Worm (Caenorhabditis elegans) whole organism, young adult: ENCODE measurements around the gene ugt-48.

Source experiments
- B0336.3 ChIP-seq: fragments of 200-800 bp; sonication (Bioruptor generic); IDR thresholded peaks from 2 replicates; pipeline ENCODE4 v1.3.6; 2022; ENCODE audit warnings: missing genetic modification characterization, missing compliant biosample characterization
- C17E4.6 ChIP-seq: fragments of 200-800 bp; sonication (Bioruptor generic); IDR thresholded peaks from 2 replicates; pipeline ENCODE4 v1.3.6; 2022; ENCODE audit warnings: missing genetic modification reagents, missing genetic modification characterization, missing compliant biosample characterization
- D2030.7 ChIP-seq: fragments of 200-800 bp; sonication (Bioruptor generic); IDR thresholded peaks from 2 replicates; pipeline ENCODE4 v1.3.6; 2022; ENCODE audit warnings: missing genetic modification reagents, missing genetic modification characterization, missing compliant biosample characterization
- F33H1.4 ChIP-seq: fragments of 200-800 bp; sonication (Bioruptor generic); IDR thresholded peaks from 2 replicates; pipeline ENCODE4 v1.3.6; 2022; ENCODE audit warnings: missing genetic modification reagents, missing genetic modification characterization, missing compliant biosample characterization
- ZK185.1 ChIP-seq: sonication (generic microtip); optimal IDR thresholded peaks from 2 replicates; lab custom pipeline; 2016; ENCODE audit warnings: mild to moderate bottlenecking, missing genetic modification characterization, missing compliant biosample characterization; ENCODE audit not compliant: poor library complexity, severe bottlenecking
- ama-1 ChIP-seq, 3 experiments: fragments of 150-350 bp in 1 of 3; sonication (generic microtip) in 2 of 3; optimal IDR thresholded peaks; 2 replicates each; lab custom pipeline; 2014 to 2018; ENCODE audit warnings: missing biosample characterization in 2 of 3, missing genetic modification characterization in 2 of 3, missing genetic modification reagents in 2 of 3
- aptf-3 ChIP-seq: fragments of 200-800 bp; sonication (Bioruptor generic); IDR thresholded peaks from 2 replicates; pipeline ENCODE4 v1.3.6; 2022; ENCODE audit warnings: missing genetic modification characterization, missing compliant biosample characterization
- athp-1 ChIP-seq: sonication (generic microtip); optimal IDR thresholded peaks from 2 replicates; lab custom pipeline; 2017; ENCODE audit warnings: mild to moderate bottlenecking, missing genetic modification characterization, missing compliant biosample characterization
- attf-5 ChIP-seq: fragments of 200-800 bp; sonication (Bioruptor generic); optimal IDR thresholded peaks from 2 replicates; lab custom pipeline; 2018; ENCODE audit warnings: mild to moderate bottlenecking, missing genetic modification characterization, missing compliant biosample characterization
- bed-1 ChIP-seq: fragments of 200-800 bp; sonication (Bioruptor generic); IDR thresholded peaks from 2 replicates; pipeline ENCODE4 v1.3.6; 2022; ENCODE audit warnings: missing genetic modification reagents, missing genetic modification characterization, missing compliant biosample characterization
- bed-2 ChIP-seq: fragments of 200-800 bp; sonication (Bioruptor generic); IDR thresholded peaks from 2 replicates; pipeline ENCODE4 v1.3.6; 2022; ENCODE audit warnings: missing genetic modification reagents, missing genetic modification characterization, missing compliant biosample characterization
- ccch-3 ChIP-seq: fragments of 200-800 bp; sonication (Bioruptor generic); optimal IDR thresholded peaks from 2 replicates; lab custom pipeline; 2018; ENCODE audit warnings: mild to moderate bottlenecking, missing genetic modification characterization, missing compliant biosample characterization
- cebp-1 ChIP-seq, 2 experiments: fragments of 200-800 bp in 1 of 2; sonication (Bioruptor generic) in 1 of 2; sonication (generic microtip) in 1 of 2; IDR thresholded peaks in 1 of 2; optimal IDR thresholded peaks in 1 of 2; 2 replicates each; pipeline versions ENCODE4 v1.3.6 to Lab custom; 2017 to 2022; ENCODE audit warnings: missing compliant biosample characterization in 2 of 2, missing genetic modification characterization in 2 of 2, mild to moderate bottlenecking in 1 of 2, missing genetic modification reagents in 1 of 2, moderate library complexity in 1 of 2
- ceh-27 ChIP-seq: fragments of 200-800 bp; sonication (Bioruptor generic); optimal IDR thresholded peaks from 2 replicates; lab custom pipeline; 2018; ENCODE audit warnings: mild to moderate bottlenecking, missing genetic modification characterization, moderate library complexity, missing compliant biosample characterization
- dpl-1 ChIP-seq: fragments of 150-350 bp; optimal IDR thresholded peaks from 2 replicates; lab custom pipeline; 2014; ENCODE audit warnings: missing biosample characterization, missing genetic modification reagents, missing genetic modification characterization
- efl-1 ChIP-seq: fragments of 150-350 bp; optimal IDR thresholded peaks from 2 replicates; lab custom pipeline; 2014; ENCODE audit warnings: missing biosample characterization, missing genetic modification reagents, missing genetic modification characterization
- him-1 ChIP-seq: sonication (generic microtip); optimal IDR thresholded peaks from 2 replicates; lab custom pipeline; 2016; ENCODE audit warnings: missing genotype, missing genetic modification reagents, missing genetic modification characterization, missing compliant biosample characterization
- hmg-1.2 ChIP-seq: fragments of 200-800 bp; sonication (Bioruptor generic); IDR thresholded peaks from 2 replicates; pipeline ENCODE4 v1.3.6; 2022; ENCODE audit warnings: missing genetic modification reagents, missing genetic modification characterization, missing compliant biosample characterization
- lin-35 ChIP-seq, 3 experiments: fragments of 150-350 bp in 2 of 3; sonication (generic microtip) in 1 of 3; optimal IDR thresholded peaks; 2 replicates each; lab custom pipeline; 2014 to 2018; ENCODE audit warnings: missing biosample characterization in 3 of 3, missing genetic modification characterization in 3 of 3, missing genetic modification reagents in 3 of 3
- lin-40 ChIP-seq: sonication (generic microtip); optimal IDR thresholded peaks from 2 replicates; lab custom pipeline; 2016; ENCODE audit warnings: missing genetic modification characterization, mild to moderate bottlenecking, missing compliant biosample characterization, missing genotype, missing genetic modification reagents
- lin-54 ChIP-seq: fragments of 200-800 bp; sonication (Bioruptor generic); optimal IDR thresholded peaks from 2 replicates; lab custom pipeline; 2018; ENCODE audit warnings: mild to moderate bottlenecking, missing genetic modification characterization, missing compliant biosample characterization
- lsl-1 ChIP-seq: fragments of 200-800 bp; sonication (Bioruptor generic); optimal IDR thresholded peaks from 2 replicates; lab custom pipeline; 2018; ENCODE audit warnings: mild to moderate bottlenecking, missing genetic modification characterization, moderate library complexity, missing compliant biosample characterization
- madf-6 ChIP-seq: fragments of 200-800 bp; sonication (Bioruptor generic); IDR thresholded peaks from 2 replicates; pipeline ENCODE4 v1.3.6; 2022; ENCODE audit warnings: missing genetic modification reagents, missing genetic modification characterization, missing compliant biosample characterization
- madf-8 ChIP-seq: fragments of 200-800 bp; sonication (Bioruptor generic); conservative IDR thresholded peaks from 2 replicates; pipeline ENCODE4 v1.3.6; 2022; ENCODE audit warnings: missing genetic modification reagents, missing genetic modification characterization, missing compliant biosample characterization
- mcd-1 ChIP-seq: fragments of 200-800 bp; sonication (Bioruptor generic); IDR thresholded peaks from 2 replicates; pipeline ENCODE4 v1.3.6; 2022; ENCODE audit warnings: missing genetic modification reagents, missing genetic modification characterization, missing compliant biosample characterization
- nhr-27 ChIP-seq: fragments of 200-800 bp; sonication (Bioruptor generic); optimal IDR thresholded peaks from 2 replicates; lab custom pipeline; 2018; ENCODE audit warnings: mild to moderate bottlenecking, missing genetic modification characterization, moderate library complexity, missing compliant biosample characterization
- pbrm-1 ChIP-seq: fragments of 200-800 bp; sonication (Bioruptor generic); IDR thresholded peaks from 2 replicates; pipeline ENCODE4 v1.3.6; 2022; ENCODE audit warnings: missing genetic modification reagents, missing genetic modification characterization, missing compliant biosample characterization
- snpc-1.1 ChIP-seq: sonication (generic microtip); optimal IDR thresholded peaks from 2 replicates; lab custom pipeline; 2017; ENCODE audit warnings: missing genetic modification characterization, mild to moderate bottlenecking, missing compliant biosample characterization, antibody characterized with exemption, moderate library complexity, missing genotype, missing genetic modification reagents; ENCODE audit not compliant: insufficient read depth
- snpc-1.3 ChIP-seq: sonication (generic microtip); optimal IDR thresholded peaks from 2 replicates; lab custom pipeline; 2017; ENCODE audit warnings: missing genetic modification characterization, mild to moderate bottlenecking, missing compliant biosample characterization, antibody characterized with exemption, moderate library complexity, missing genotype, missing genetic modification reagents; ENCODE audit not compliant: insufficient read depth
- snpc-4 ChIP-seq, 5 experiments: fragments of 150-350 bp in 1 of 5; sonication (generic microtip) in 4 of 5; optimal IDR thresholded peaks; 2 replicates each; lab custom pipeline; 2014 to 2018; ENCODE audit warnings: missing genetic modification characterization in 5 of 5, missing biosample characterization in 3 of 5, antibody characterized with exemption in 2 of 5, mild to moderate bottlenecking in 2 of 5, missing compliant biosample characterization in 2 of 5, missing genotype in 2 of 5, moderate library complexity in 2 of 5, missing genetic modification reagents in 1 of 5
- somi-1 ChIP-seq: fragments of 200-800 bp; sonication (Bioruptor generic); optimal IDR thresholded peaks from 2 replicates; lab custom pipeline; 2018; ENCODE audit warnings: mild to moderate bottlenecking, missing genetic modification characterization, missing compliant biosample characterization
- tbp1 ChIP-seq: fragments of 200-800 bp; sonication (Bioruptor generic); optimal IDR thresholded peaks from 2 replicates; lab custom pipeline; 2018; ENCODE audit warnings: mild to moderate bottlenecking, missing genetic modification characterization, missing compliant biosample characterization
- tlf-1 ChIP-seq: fragments of 200-800 bp; sonication (Bioruptor generic); optimal IDR thresholded peaks from 2 replicates; lab custom pipeline; 2018; ENCODE audit warnings: mild to moderate bottlenecking, missing genetic modification characterization, missing compliant biosample characterization
- unc-130 ChIP-seq: sonication (generic microtip); optimal IDR thresholded peaks from 2 replicates; lab custom pipeline; 2016; ENCODE audit warnings: missing genetic modification reagents, missing genetic modification characterization, missing compliant biosample characterization
- zim-3 ChIP-seq: sonication (generic microtip); optimal IDR thresholded peaks from 2 replicates; lab custom pipeline; 2017; ENCODE audit warnings: mild to moderate bottlenecking, missing genetic modification characterization, moderate library complexity, missing compliant biosample characterization

Gene ugt-48

DNA sequence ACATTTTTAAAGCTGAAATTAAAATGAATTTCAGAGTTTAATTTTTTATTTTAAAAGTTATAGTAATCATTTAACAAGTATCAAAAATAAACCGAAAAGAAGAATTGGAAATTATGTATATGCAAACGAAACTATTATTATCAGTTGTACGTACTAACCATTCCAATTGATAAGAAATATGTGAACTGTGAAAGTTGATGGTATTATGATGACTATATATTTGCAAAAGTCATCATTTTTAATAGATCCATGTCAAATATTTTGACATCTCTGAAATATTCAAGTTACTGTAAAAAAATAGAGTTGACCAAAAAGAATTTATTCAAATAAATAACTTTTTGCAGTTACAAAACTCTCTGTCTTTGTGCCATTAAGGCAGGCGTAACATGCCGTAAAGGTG is at the start of gene ugt-48:
ugt-48 (minus strand) TSS at position 12 of the 400 bp plus-strand sequence.
- no peak for TF ChIP-seq tbp1 (GFP tag; lab: Kevin White, UChicago)
- TF ChIP-seq aptf-3 (GFP tag; lab: Robert Waterston, UW), result no peak
- no peak for TF ChIP-seq C17E4.6
- no peak for TF ChIP-seq mcd-1 (GFP tag; lab: Robert Waterston, UW)
- TF ChIP-seq attf-5, result no peak

DNA sequence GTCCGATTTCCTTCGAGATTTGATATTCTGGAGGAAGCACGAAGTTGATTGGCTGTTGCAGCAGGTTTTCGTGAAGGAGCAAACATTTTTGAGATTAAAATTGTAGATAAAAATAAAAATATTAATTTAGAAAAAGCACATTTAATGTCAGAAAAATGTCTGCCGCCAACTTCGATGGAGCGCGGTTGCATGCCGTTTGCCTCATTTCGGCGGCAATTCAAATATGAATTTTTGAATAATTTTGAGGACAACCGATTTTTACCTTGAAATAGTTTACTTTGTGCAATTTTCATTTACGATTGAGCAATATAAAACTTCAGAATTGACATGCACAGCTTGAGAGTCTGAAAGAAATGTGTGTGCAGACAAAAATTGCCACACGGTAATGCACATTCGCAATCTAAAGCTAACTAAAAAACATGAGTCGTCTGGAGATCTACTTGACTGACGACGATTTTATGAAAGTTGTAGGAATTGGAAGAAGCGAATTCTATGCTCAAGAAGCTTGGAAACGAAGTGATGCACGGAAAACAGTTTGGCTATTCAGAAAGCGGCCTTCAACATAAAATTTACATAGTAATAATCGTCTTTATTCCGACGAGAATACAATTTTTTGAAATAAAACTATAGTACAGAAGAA is 48.6 kb upstream of the ugt-48 start, which contains the start of gene zhit-1:
zhit-1 (minus strand) TSS at position 161 of the 640 bp plus-strand sequence.
- peak; percentile 65 for TF ChIP-seq dpl-1 (GFP tag; lab: Kevin White, UChicago)
- peak; percentile 37 for TF ChIP-seq madf-6 (GFP tag; lab: Robert Waterston, UW)
- TF ChIP-seq lin-35 (GFP tag; optimal IDR thresholded peaks at IDR 0.05; lab: Kevin White, UChicago), result peak in 2 of 3 experiments; percentile 60 to 73
- no peak for TF ChIP-seq snpc-1.3
- TF ChIP-seq pbrm-1, result no peak
- peak; percentile 79 for TF ChIP-seq efl-1 (GFP tag; lab: Kevin White, UChicago)
- no peak for TF ChIP-seq ccch-3 (GFP tag; lab: Kevin White, UChicago)
- peak; percentile 87 for TF ChIP-seq mcd-1 (GFP tag; lab: Robert Waterston, UW)
- TF ChIP-seq snpc-1.1 (tag; lab: Kevin White, UChicago), result peak; percentile 24
- no peak for TF ChIP-seq lin-40 (tag; lab: Kevin White, UChicago)
- TF ChIP-seq snpc-4 (GFP tag; optimal IDR thresholded peaks at IDR 0.05; lab: Kevin White, UChicago), result peak; percentile 8
- TF ChIP-seq snpc-4 (tag; optimal IDR thresholded peaks at IDR 0.05; lab: Kevin White, UChicago), result peak; percentile 61 to 73 (median 66)
- peak; percentile 25 for TF ChIP-seq him-1 (tag; lab: Kevin White, UChicago)
- TF ChIP-seq hmg-1.2 (GFP tag; lab: Robert Waterston, UW), result 0 out of 2 replicates have a peak, but pooled peaks have one; percentile 20
- peak; percentile 90 for TF ChIP-seq lin-54 (GFP tag; lab: Kevin White, UChicago)
- TF ChIP-seq D2030.7 (GFP tag; lab: Robert Waterston, UW), result no peak

DNA sequence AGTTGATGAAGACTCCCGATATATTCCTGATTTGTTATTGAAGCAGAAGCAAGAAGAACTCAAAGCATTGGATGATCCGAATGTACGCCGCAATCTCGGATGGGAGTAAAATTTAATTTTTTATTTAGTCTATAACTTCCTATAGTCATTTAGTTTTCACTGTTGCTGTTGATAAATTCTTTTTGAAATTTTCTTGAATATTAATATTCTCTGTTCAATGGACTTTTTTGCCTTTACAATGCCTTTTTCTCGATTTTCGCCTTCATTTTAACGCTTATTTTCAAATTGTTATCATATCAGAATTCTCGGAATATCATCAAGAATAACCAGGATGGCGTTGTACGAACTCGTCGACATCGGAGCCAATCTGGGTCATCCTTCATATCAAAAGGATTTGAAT is 46.5 kb upstream of the ugt-48 start, which contains the start of gene crn-2:
crn-2 (plus strand) TSS at position 301 of the 400 bp plus-strand sequence.
- no peak for TF ChIP-seq him-1 (tag; lab: Kevin White, UChicago)
- no peak for TF ChIP-seq nhr-27
- no peak for TF ChIP-seq B0336.3 (GFP tag; lab: Robert Waterston, UW)
- TF ChIP-seq ZK185.1 (tag; lab: Kevin White, UChicago), result no peak
- no peak for TF ChIP-seq somi-1
- TF ChIP-seq, all 124 proteins: peak for 0

DNA sequence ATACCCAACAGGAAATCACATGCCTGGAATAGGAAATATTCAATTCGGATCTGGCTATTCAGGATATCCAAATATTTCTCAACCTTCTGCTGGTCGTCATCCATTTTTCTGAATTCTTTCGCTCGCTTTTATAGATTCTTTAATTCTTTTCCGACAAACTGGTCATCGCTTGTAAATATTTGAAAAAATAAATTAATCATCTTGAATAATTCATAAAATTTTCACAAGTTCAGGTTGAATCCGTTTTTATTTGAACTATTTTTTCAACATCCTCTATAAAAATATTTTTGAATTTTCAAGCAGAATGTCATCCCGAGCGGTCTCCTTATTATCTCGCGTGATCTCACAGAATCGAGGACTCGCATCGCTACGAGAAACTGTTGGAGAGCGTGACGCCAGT is 45.5 kb upstream of the ugt-48 start, which contains the start of gene mrpl-48:
mrpl-48 (plus strand) TSS at position 301 of the 400 bp plus-strand sequence.
- TF ChIP-seq D2030.7 (GFP tag; lab: Robert Waterston, UW), result peak; percentile 24; the same call in 1 of the 2 replicates
- no peak for TF ChIP-seq ama-1 (optimal IDR thresholded peaks at IDR 0.05; lab: Kevin White, UChicago)
- TF ChIP-seq ama-1 (GFP tag; optimal IDR thresholded peaks at IDR 0.05; lab: Kevin White, UChicago), result no peak
- no peak for TF ChIP-seq bed-1 (GFP tag; lab: Robert Waterston, UW)
- TF ChIP-seq mcd-1 (GFP tag; lab: Robert Waterston, UW), result no peak
- TF ChIP-seq B0336.3 (GFP tag; lab: Robert Waterston, UW), result peak; percentile 53; the same call in 1 of the 2 replicates

DNA sequence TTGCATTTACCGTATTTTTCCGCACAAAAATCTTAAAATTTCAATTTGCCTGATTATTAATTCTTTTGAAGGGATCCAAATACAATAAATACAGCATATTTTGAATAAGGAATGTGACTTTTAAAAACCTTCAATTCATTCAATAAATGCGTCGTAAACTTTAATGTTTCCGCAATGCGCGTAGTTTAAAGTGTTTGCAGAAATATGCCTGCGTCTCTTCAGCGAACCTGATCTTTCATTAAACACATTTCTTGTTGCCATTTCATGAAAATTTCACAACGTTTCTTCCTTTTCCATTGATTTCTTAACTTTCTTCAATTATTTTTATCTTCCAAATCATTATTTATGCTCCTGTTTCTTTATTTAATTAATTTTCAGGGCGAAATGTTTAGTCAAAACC is 44.5 kb upstream of the ugt-48 start, which contains the start of gene vps-37:
vps-37 (plus strand) TSS at position 378 of the 400 bp plus-strand sequence.
- TF ChIP-seq dpl-1 (GFP tag; lab: Kevin White, UChicago) (peak; percentile 45), cebp-1 (GFP tag; IDR thresholded peaks at IDR 0.05; lab: Robert Waterston, UW) (peak; percentile 36; the same call in 1 of the 2 replicates), cebp-1 (tag; optimal IDR thresholded peaks at IDR 0.05; lab: Kevin White, UChicago) (peak; percentile 83), lin-40 (tag; lab: Kevin White, UChicago) (peak; percentile 78), athp-1 (tag; lab: Kevin White, UChicago) (no peak), F33H1.4 (GFP tag; lab: Robert Waterston, UW) (peak; percentile 51; the same call in 1 of the 2 replicates), tlf-1 (GFP tag; lab: Kevin White, UChicago) (no peak), ceh-27 (GFP tag; lab: Kevin White, UChicago) (no peak), bed-2 (no peak), zim-3 (tag; lab: Kevin White, UChicago) (no peak), tbp1 (GFP tag; lab: Kevin White, UChicago) (no peak), unc-130 (GFP tag; lab: Kevin White, UChicago) (no peak), D2030.7 (GFP tag; lab: Robert Waterston, UW) (peak; percentile 61), hmg-1.2 (GFP tag; lab: Robert Waterston, UW) (peak; percentile 99), lsl-1 (peak; percentile 48), snpc-1.1 (tag; lab: Kevin White, UChicago) (peak; percentile 55), ZK185.1 (tag; lab: Kevin White, UChicago) (peak; percentile 77), madf-8 (peak; percentile 50; the same call in 1 of the 2 replicates)
